Worm (Caenorhabditis elegans) whole organism, late embryonic: Measurements from ENCODE around the gene atf-2.

Experiments
- C08G9.2 ChIP-seq: sonication (generic microtip); optimal IDR thresholded peaks from 2 replicates; lab custom pipeline; 2016; ENCODE audit warnings: mild to moderate bottlenecking, missing genetic modification characterization, moderate library complexity, missing compliant biosample characterization
- C38D4.7 ChIP-seq: fragments of 200-800 bp; sonication (Bioruptor generic); optimal IDR thresholded peaks from 2 replicates; lab custom pipeline; 2018; ENCODE audit warnings: mild to moderate bottlenecking, missing genetic modification characterization, moderate library complexity, missing compliant biosample characterization
- K02D7.2 ChIP-seq: sonication (generic microtip); optimal IDR thresholded peaks from 2 replicates; lab custom pipeline; 2017; ENCODE audit warnings: mild to moderate bottlenecking, missing genetic modification characterization, missing compliant biosample characterization
- K09A11.1 ChIP-seq: sonication (generic microtip); optimal IDR thresholded peaks from 2 replicates; lab custom pipeline; 2017; ENCODE audit warnings: antibody characterized with exemption, mild to moderate bottlenecking, missing genetic modification characterization, missing compliant biosample characterization; ENCODE audit not compliant: insufficient read depth
- Y22D7AL.16 ChIP-seq: sonication (generic microtip); optimal IDR thresholded peaks from 2 replicates; lab custom pipeline; 2016; ENCODE audit warnings: missing genetic modification characterization, missing compliant biosample characterization
- ahr-1 ChIP-seq: sonication (generic microtip); optimal IDR thresholded peaks from 2 replicates; lab custom pipeline; 2016; ENCODE audit warnings: missing genetic modification characterization, missing compliant biosample characterization
- ceh-18 ChIP-seq: sonication (generic microtip); optimal IDR thresholded peaks from 2 replicates; lab custom pipeline; 2016; ENCODE audit warnings: missing genetic modification characterization, missing compliant biosample characterization
- ceh-22 ChIP-seq: sonication (generic microtip); optimal IDR thresholded peaks from 2 replicates; lab custom pipeline; 2017; ENCODE audit warnings: missing biosample characterization, missing genetic modification characterization
- ceh-24 ChIP-seq: sonication (generic microtip); optimal IDR thresholded peaks from 2 replicates; lab custom pipeline; 2016; ENCODE audit warnings: mild to moderate bottlenecking, missing genetic modification characterization, missing compliant biosample characterization
- ceh-30 ChIP-seq: fragments of 150-350 bp; optimal IDR thresholded peaks from 2 replicates; lab custom pipeline; 2014; ENCODE audit warnings: missing biosample characterization, missing genetic modification characterization
- ceh-31 ChIP-seq: sonication (generic microtip); optimal IDR thresholded peaks from 2 replicates; lab custom pipeline; 2016; ENCODE audit warnings: missing genetic modification characterization, missing compliant biosample characterization
- ceh-34 ChIP-seq: sonication (generic microtip); optimal IDR thresholded peaks from 2 replicates; lab custom pipeline; 2016; ENCODE audit warnings: mild to moderate bottlenecking, missing genetic modification characterization, missing compliant biosample characterization
- ceh-45 ChIP-seq: fragments of 200-800 bp; sonication (Bioruptor generic); IDR thresholded peaks from 2 replicates; pipeline ENCODE4 v1.3.6; 2022; ENCODE audit warnings: missing genetic modification reagents, missing genetic modification characterization, missing compliant biosample characterization
- che-1 ChIP-seq: sonication (generic microtip); optimal IDR thresholded peaks from 2 replicates; lab custom pipeline; 2016; ENCODE audit warnings: mild to moderate bottlenecking, missing genetic modification characterization, missing compliant biosample characterization
- dve-1 ChIP-seq: sonication (generic microtip); optimal IDR thresholded peaks from 2 replicates; lab custom pipeline; 2017; ENCODE audit warnings: antibody characterized with exemption, mild to moderate bottlenecking, missing genetic modification characterization, missing compliant biosample characterization
- elt-2 ChIP-seq: sonication (generic microtip); optimal IDR thresholded peaks from 2 replicates; lab custom pipeline; 2016; ENCODE audit warnings: missing genetic modification reagents, missing genetic modification characterization, missing compliant biosample characterization
- ets-4 ChIP-seq: sonication (generic microtip); optimal IDR thresholded peaks from 2 replicates; lab custom pipeline; 2016; ENCODE audit warnings: missing genetic modification characterization, missing compliant biosample characterization
- eyg-1 ChIP-seq: sonication (generic microtip); optimal IDR thresholded peaks from 2 replicates; lab custom pipeline; 2016; ENCODE audit warnings: missing genotype, missing genetic modification characterization, missing compliant biosample characterization
- fax-1 ChIP-seq: sonication (generic microtip); optimal IDR thresholded peaks from 2 replicates; lab custom pipeline; 2016; ENCODE audit warnings: missing genotype, missing genetic modification characterization, missing compliant biosample characterization
- fkh-6 ChIP-seq: sonication (generic microtip); optimal IDR thresholded peaks from 2 replicates; lab custom pipeline; 2016; ENCODE audit warnings: missing genetic modification characterization, missing compliant biosample characterization
- gmeb-2 ChIP-seq: sonication (generic microtip); optimal IDR thresholded peaks from 2 replicates; lab custom pipeline; 2016; ENCODE audit warnings: missing genetic modification characterization, inconsistent platforms, missing compliant biosample characterization
- hlh-13 ChIP-seq: fragments of 200-800 bp; sonication (Bioruptor generic); optimal IDR thresholded peaks from 2 replicates; lab custom pipeline; 2018; ENCODE audit warnings: mild to moderate bottlenecking, missing genetic modification characterization, missing compliant biosample characterization
- hlh-15 ChIP-seq: sonication (generic microtip); optimal IDR thresholded peaks from 2 replicates; lab custom pipeline; 2016; ENCODE audit warnings: missing genetic modification characterization, missing compliant biosample characterization
- hlh-30 ChIP-seq: sonication (generic microtip); optimal IDR thresholded peaks from 2 replicates; lab custom pipeline; 2017; ENCODE audit warnings: antibody characterized with exemption, missing genetic modification characterization, missing compliant biosample characterization; ENCODE audit not compliant: insufficient read depth
- hlh-8 ChIP-seq: sonication (generic microtip); optimal IDR thresholded peaks from 2 replicates; lab custom pipeline; 2016; ENCODE audit warnings: missing genotype, missing genetic modification characterization, missing compliant biosample characterization
- lim-6 ChIP-seq: sonication (generic microtip); optimal IDR thresholded peaks from 2 replicates; lab custom pipeline; 2016; ENCODE audit warnings: missing genetic modification characterization, missing compliant biosample characterization
- lin-11 ChIP-seq: fragments of 200-800 bp; sonication (Bioruptor generic); optimal IDR thresholded peaks from 2 replicates; lab custom pipeline; 2018; ENCODE audit warnings: mild to moderate bottlenecking, missing genetic modification characterization, missing compliant biosample characterization
- madf-2 ChIP-seq: sonication (generic microtip); optimal IDR thresholded peaks from 2 replicates; lab custom pipeline; 2017; ENCODE audit warnings: missing genetic modification characterization, missing compliant biosample characterization
- mec-3 ChIP-seq: sonication (generic microtip); optimal IDR thresholded peaks from 2 replicates; lab custom pipeline; 2016; ENCODE audit warnings: borderline replicate concordance, missing genetic modification characterization, missing compliant biosample characterization
- nfya-1 ChIP-seq: sonication (generic microtip); optimal IDR thresholded peaks from 2 replicates; lab custom pipeline; 2017; ENCODE audit warnings: missing genetic modification characterization, mild to moderate bottlenecking, missing compliant biosample characterization, antibody characterized with exemption, moderate library complexity
- nhr-11 ChIP-seq: fragments of 150-350 bp; optimal IDR thresholded peaks from 2 replicates; lab custom pipeline; 2014; ENCODE audit warnings: missing biosample characterization, missing genetic modification characterization
- nhr-232 ChIP-seq: sonication (generic microtip); optimal IDR thresholded peaks from 2 replicates; lab custom pipeline; 2016; ENCODE audit warnings: missing genetic modification characterization, missing compliant biosample characterization
- npax-4 ChIP-seq: sonication (generic microtip); optimal IDR thresholded peaks from 2 replicates; lab custom pipeline; 2016; ENCODE audit warnings: missing genetic modification characterization, missing compliant biosample characterization
- odd-2 ChIP-seq: sonication (generic microtip); optimal IDR thresholded peaks from 2 replicates; lab custom pipeline; 2017; ENCODE audit warnings: antibody characterized with exemption, mild to moderate bottlenecking, missing genetic modification characterization, missing compliant biosample characterization
- pax-1 ChIP-seq: fragments of 150-350 bp; optimal IDR thresholded peaks from 2 replicates; lab custom pipeline; 2014; ENCODE audit warnings: missing biosample characterization, missing genetic modification characterization
- pha-4 ChIP-seq: fragments of 150-350 bp; optimal IDR thresholded peaks from 2 replicates; lab custom pipeline; 2018; ENCODE audit warnings: missing biosample characterization, missing genetic modification reagents, missing genetic modification characterization
- pqm-1 ChIP-seq: sonication (generic microtip); optimal IDR thresholded peaks from 2 replicates; lab custom pipeline; 2016; ENCODE audit warnings: missing genetic modification characterization, missing compliant biosample characterization
- ref-2 ChIP-seq: sonication (generic microtip); optimal IDR thresholded peaks from 2 replicates; lab custom pipeline; 2016; ENCODE audit warnings: missing genetic modification characterization, missing compliant biosample characterization
- rnt-1 ChIP-seq: sonication (generic microtip); optimal IDR thresholded peaks from 2 replicates; lab custom pipeline; 2016; ENCODE audit warnings: missing genetic modification characterization, missing compliant biosample characterization
- sox-4 ChIP-seq: sonication (generic microtip); optimal IDR thresholded peaks from 2 replicates; lab custom pipeline; 2017; ENCODE audit warnings: mild to moderate bottlenecking, missing genetic modification characterization, inconsistent platforms, missing compliant biosample characterization
- syd-9 ChIP-seq: sonication (generic microtip); optimal IDR thresholded peaks from 2 replicates; lab custom pipeline; 2016; ENCODE audit warnings: mild to moderate bottlenecking, missing genetic modification characterization, moderate library complexity, missing compliant biosample characterization
- tbx-2 ChIP-seq: sonication (generic microtip); optimal IDR thresholded peaks from 2 replicates; lab custom pipeline; 2016; ENCODE audit warnings: missing genetic modification characterization, missing compliant biosample characterization
- unc-42 ChIP-seq: sonication (generic microtip); optimal IDR thresholded peaks from 2 replicates; lab custom pipeline; 2016; ENCODE audit warnings: missing genotype, missing genetic modification characterization, missing compliant biosample characterization
- unc-86 ChIP-seq: sonication (generic microtip); optimal IDR thresholded peaks from 2 replicates; lab custom pipeline; 2016; ENCODE audit warnings: missing genetic modification characterization, missing compliant biosample characterization
- ztf-16 ChIP-seq: sonication (generic microtip); optimal IDR thresholded peaks from 2 replicates; lab custom pipeline; 2017; ENCODE audit warnings: missing genetic modification characterization, missing compliant biosample characterization

The atf-2 gene

DNA sequence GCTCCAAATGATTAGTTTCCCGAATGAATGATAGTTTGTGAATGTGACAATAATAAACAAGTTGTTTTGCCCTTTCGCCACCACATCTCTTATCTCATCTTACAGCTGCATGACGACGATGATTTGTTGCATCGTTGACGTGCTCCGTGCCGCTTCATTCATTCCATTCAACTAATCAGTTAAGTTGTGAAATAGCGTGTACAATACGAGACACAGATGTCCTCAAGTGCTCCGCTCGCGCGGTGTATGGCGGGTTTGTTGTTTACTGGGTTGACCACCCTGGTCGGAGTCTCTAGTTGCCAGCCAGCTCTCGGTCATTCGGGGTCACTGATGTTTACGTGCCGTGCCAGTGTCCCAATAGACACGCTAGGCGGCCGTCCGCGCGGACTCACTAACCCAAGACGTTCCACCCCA is 3.8 kb upstream of the atf-2 start (continued):
- TF ChIP-seq odd-2 (tag; lab: Kevin White, UChicago) (no peak), Y22D7AL.16 (tag; lab: Kevin White, UChicago) (no peak), ceh-45 (GFP tag; lab: Robert Waterston, UW) (no peak), nhr-11 (tag; lab: Kevin White, UChicago) (no peak), pha-4 (tag; lab: Kevin White, UChicago) (no peak), ref-2 (tag; lab: Kevin White, UChicago) (peak; percentile 28), unc-86 (tag; lab: Kevin White, UChicago) (no peak), elt-2 (tag; lab: Kevin White, UChicago) (peak; percentile 33), hlh-8 (tag; lab: Kevin White, UChicago) (no peak), gmeb-2 (no peak), ceh-31 (tag; lab: Kevin White, UChicago) (no peak), ceh-18 (tag; lab: Kevin White, UChicago) (no peak), ceh-30 (tag; lab: Kevin White, UChicago) (no peak), mec-3 (tag; lab: Kevin White, UChicago) (no peak), hlh-30 (tag; lab: Kevin White, UChicago) (no peak), pqm-1 (tag; lab: Kevin White, UChicago) (no peak), rnt-1 (tag; lab: Kevin White, UChicago) (peak; percentile 14), npax-4 (tag; lab: Kevin White, UChicago) (no peak), tbx-2 (tag; lab: Kevin White, UChicago) (peak; percentile 52), pax-1 (peak; percentile 24), hlh-15 (tag; lab: Kevin White, UChicago) (no peak), fkh-6 (no peak), C38D4.7 (GFP tag; lab: Kevin White, UChicago) (no peak), K02D7.2 (tag; lab: Kevin White, UChicago) (no peak), nhr-232 (tag; lab: Kevin White, UChicago) (no peak), madf-2 (tag; lab: Kevin White, UChicago) (no peak), nfya-1 (peak; percentile 59), hlh-13 (GFP tag; lab: Kevin White, UChicago) (no peak), C08G9.2 (tag; lab: Kevin White, UChicago) (no peak), lin-11 (no peak), K09A11.1 (tag; lab: Kevin White, UChicago) (no peak), ceh-24 (tag; lab: Kevin White, UChicago) (no peak), lim-6 (tag; lab: Kevin White, UChicago) (no peak), unc-42 (tag; lab: Kevin White, UChicago) (peak; percentile 60), sox-4 (tag; lab: Kevin White, UChicago) (no peak), ceh-22 (tag; lab: Kevin White, UChicago) (no peak), syd-9 (tag; lab: Kevin White, UChicago) (no peak), ets-4 (tag; lab: Kevin White, UChicago) (no peak), eyg-1 (tag; lab: Kevin White, UChicago) (no peak), ahr-1 (no peak), che-1 (no peak), dve-1 (tag; lab: Kevin White, UChicago) (no peak), ztf-16 (no peak), ceh-34 (peak; percentile 68), fax-1 (tag; lab: Kevin White, UChicago) (no peak)
